Fruit fly (Drosophila melanogaster): ENCODE data around the gene Pdh.

DNA sequence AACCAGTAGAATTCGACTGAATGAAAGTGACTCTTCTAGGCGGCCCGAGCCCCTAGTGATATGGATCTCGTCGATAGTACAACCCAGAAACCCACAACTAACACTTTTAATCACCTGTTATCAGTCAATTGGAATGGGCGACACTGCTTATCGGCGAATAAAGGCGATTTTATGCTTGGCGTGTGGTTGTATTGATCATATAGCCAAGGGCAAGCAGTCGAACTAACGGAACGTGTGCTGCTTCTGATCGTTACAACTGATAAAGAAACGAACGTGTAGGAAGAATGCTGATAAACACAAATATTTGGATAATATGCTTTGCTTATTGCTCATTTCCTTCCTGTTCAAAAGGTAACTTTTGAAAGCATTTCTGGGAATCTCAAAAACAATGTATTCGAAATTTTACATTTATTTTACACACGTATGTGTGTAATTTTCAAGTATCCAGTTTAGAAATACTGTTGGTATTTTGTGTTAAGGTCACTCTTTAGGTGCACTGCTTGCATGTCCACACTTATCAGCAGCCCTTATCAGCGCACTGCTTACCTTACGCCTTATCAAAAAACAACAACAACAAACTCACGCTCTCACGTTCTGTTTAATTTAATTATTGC lies 27.2 kb upstream of the Pdh start, which contains the start of gene Agpat4:
- no peak for TF ChIP-seq psq (optimal IDR thresholded peaks at IDR 0.05)
- TF ChIP-seq insv (optimal IDR thresholded peaks at IDR 0.05), result no peak

All from Kc167 (cell line).